Fruit fly (Drosophila melanogaster) S2 (cell line): Measurements from ENCODE around the gene promL.

Experiments
- CG8478 ChIP-seq: fragments of >200 bp; optimal IDR thresholded peaks from 2 replicates; lab custom pipeline; 2018
- CTCF ChIP-seq, 2 experiments: fragments of >200 bp; optimal IDR thresholded peaks; 2 replicates each; lab custom pipeline; 2018

promL gene

DNA sequence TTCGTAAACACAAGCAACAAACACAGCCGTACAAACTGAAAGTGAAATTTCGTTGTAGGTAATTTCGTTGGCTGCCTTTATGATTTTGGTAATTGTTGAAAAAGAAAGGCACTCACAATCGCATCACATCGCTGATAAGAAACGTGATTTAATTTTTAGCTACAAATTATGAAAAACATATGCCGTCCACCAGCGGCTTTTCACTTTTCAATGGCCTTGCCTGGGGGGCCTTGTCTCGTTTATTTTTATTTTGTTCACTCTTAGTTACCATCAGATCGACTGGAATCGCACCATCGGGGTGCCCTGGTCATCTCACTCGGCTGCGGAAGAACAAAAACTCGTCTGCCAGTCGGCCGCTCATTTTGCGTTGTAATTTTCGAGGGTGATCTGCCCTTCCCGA lies 18.6 kb downstream of the promL start:
- no peak for TF ChIP-seq CTCF (optimal IDR thresholded peaks at IDR 0.05; lab: Kevin White, UChicago)

DNA sequence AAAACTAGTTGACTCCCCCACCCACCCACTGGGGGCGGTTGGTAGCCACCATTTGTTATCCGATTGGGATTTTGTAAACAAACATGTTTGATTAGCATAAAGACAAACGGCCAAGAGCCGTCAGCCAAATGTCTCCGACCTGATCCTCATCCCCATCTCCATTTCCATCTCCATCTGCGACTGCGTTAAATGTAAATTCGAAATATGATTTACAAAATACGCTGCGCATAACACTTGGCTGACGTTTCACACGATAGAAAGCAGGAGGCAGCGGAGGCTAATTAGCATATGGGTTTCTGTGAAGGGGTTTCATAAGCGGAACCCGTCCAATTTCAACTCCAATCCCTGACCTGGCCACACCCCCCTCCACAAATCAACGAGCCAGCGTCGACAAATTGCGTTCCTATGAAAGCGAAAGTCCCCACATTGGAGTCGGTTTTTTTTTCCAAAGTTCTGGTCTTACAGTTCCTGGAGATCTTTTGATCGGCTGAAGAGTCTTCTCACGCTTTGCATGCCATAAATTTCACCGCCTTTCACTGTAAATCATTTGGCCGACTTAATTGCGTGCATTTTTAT lies 19.4 kb downstream of the promL start:
- TF ChIP-seq CG8478 (lab: Kevin White, UChicago) (no peak), CTCF (optimal IDR thresholded peaks at IDR 0.05; lab: Kevin White, UChicago) (no peak)

dm6 chr3L:3106908-3107821 lies 20.4 kb downstream of the promL start, which contains the start of gene Cht7:
TSS of gene Cht7 (minus strand) at chr3L:3106958.
- no peak for TF ChIP-seq CG8478 (lab: Kevin White, UChicago)
- no peak for TF ChIP-seq CTCF (optimal IDR thresholded peaks at IDR 0.05; lab: Kevin White, UChicago)

- TF ChIP-seq CG8478 (lab: Kevin White, UChicago) (no peak), CTCF (optimal IDR thresholded peaks at IDR 0.05; lab: Kevin White, UChicago) (no peak)
Observed at dm6 chr3L:3106146-3106545, 21.4 kb downstream of the promL start.

DNA sequence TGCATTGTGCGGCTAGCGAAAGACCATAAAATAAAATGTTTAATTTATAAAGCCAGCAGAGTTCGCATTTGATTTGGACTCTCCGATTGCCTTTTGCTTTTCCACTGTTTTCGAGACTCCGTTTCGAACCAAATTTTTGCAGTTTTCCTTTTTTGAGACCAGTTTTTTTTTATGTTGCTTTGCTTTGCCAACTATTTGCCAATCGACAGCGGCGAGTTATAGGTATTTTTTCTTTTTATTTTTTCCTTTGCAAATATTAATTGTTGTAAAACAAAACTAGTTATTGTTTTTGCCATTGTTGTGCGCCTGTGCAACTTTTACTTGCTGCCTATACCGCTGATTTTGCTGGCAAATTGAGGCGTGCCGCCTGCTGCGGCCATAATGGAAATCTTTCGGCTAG lies 22.0 kb downstream of the promL start:
- TF ChIP-seq CTCF (optimal IDR thresholded peaks at IDR 0.05; lab: Kevin White, UChicago): no peak
- TF ChIP-seq CG8478 (lab: Kevin White, UChicago): no peak

DNA sequence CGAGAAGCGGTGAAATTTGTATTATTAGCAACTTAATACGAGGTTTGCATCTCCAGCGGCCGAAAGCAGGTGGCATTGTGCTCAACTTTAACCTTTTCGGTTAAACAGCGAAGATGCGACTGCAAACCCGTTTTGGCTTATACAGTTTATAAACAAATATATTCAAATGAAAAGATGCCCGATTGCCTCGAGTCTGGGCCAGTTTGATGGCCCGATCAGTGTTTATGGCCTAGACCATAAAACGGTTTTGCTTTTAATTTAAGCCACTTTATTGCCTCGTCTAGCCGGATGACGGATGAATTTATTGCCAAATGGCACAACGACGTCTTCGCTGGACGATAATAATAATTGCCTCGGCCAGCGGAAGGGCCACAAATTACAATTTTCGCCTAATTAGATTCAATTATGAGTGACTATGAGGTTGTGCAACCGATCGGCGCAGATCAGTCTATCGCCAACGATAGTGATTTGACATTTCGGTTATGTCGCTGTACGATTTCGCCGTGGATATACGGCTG lies 25.0 kb downstream of the promL start:
- TF ChIP-seq CTCF (optimal IDR thresholded peaks at IDR 0.05; lab: Kevin White, UChicago) (no peak), CG8478 (lab: Kevin White, UChicago) (no peak)

- TF ChIP-seq CTCF (optimal IDR thresholded peaks at IDR 0.05; lab: Kevin White, UChicago) (no peak), CG8478 (lab: Kevin White, UChicago) (no peak)
Observed at dm6 chr3L:3101157-3101556, 26.4 kb downstream of the promL start.

dm6 chr3L:3098778-3099429 lies 28.6 kb downstream of the promL start:
- TF ChIP-seq CG8478 (lab: Kevin White, UChicago): no peak
- no peak for TF ChIP-seq CTCF (optimal IDR thresholded peaks at IDR 0.05; lab: Kevin White, UChicago)

DNA sequence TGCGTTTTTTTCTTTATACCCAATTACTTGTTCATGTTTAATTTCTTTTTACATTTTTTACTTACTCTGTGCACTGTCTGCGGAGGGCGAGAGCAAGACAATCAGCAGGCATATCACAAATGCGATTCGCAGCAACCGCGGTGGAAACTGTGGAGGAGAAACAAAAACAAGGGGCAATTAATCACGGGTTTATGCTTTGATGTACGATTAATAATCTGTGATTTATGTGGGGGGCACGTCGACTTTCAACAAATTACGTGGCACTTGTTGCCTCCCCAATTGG lies 30.0 kb downstream of the promL start:
- TF ChIP-seq CTCF (optimal IDR thresholded peaks at IDR 0.05; lab: Kevin White, UChicago): no peak
- TF ChIP-seq CG8478 (lab: Kevin White, UChicago): no peak

DNA sequence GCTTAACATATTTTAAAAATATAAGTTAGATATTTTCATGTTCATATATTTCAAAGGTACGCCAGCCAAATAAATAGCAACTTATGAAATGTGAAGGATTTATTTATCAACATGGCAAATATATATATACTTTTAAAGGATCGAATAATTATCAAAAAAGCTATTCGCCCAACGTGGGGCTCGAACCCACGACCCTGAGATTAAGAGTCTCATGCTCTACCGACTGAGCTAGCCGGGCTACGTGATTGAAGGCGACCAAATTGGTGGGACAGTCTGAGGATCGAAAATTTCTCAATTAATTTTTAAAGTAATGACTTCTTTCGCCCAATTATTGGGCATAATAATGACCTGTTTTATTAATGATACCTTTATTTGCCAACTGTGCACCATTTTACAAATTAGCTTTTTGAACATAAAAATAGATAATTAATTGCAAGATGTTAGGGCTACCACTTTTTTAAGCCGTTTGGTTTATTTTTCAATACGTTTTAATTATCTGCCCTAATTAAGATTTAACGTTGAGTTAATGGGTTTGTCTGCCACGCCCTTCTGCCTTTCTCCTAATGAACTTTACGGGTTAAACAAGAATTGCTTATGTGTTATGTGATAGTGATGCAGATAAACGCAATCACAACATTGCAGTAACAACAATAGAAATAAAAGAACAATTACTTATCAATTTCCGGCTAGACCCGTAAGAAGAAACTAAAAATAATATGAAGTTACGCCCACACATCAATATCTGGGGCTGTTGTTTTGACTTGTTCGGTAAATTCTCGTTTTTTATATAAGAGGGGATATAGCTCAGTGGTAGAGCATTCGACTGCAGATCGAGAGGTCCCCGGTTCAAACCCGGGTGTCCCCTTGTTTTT lies 30.6 kb downstream of the promL start:
- TF ChIP-seq CG8478 (lab: Kevin White, UChicago) (no peak), CTCF (optimal IDR thresholded peaks at IDR 0.05; lab: Kevin White, UChicago) (no peak)

dm6 chr3L:3096073-3096725 lies 31.3 kb downstream of the promL start:
- no peak for TF ChIP-seq CG8478 (lab: Kevin White, UChicago)
- TF ChIP-seq CTCF (optimal IDR thresholded peaks at IDR 0.05; lab: Kevin White, UChicago): no peak

dm6 chr3L:3095590-3095989 lies 31.9 kb downstream of the promL start:
- TF ChIP-seq CTCF (optimal IDR thresholded peaks at IDR 0.05; lab: Kevin White, UChicago): no peak
- no peak for TF ChIP-seq CG8478 (lab: Kevin White, UChicago)

DNA sequence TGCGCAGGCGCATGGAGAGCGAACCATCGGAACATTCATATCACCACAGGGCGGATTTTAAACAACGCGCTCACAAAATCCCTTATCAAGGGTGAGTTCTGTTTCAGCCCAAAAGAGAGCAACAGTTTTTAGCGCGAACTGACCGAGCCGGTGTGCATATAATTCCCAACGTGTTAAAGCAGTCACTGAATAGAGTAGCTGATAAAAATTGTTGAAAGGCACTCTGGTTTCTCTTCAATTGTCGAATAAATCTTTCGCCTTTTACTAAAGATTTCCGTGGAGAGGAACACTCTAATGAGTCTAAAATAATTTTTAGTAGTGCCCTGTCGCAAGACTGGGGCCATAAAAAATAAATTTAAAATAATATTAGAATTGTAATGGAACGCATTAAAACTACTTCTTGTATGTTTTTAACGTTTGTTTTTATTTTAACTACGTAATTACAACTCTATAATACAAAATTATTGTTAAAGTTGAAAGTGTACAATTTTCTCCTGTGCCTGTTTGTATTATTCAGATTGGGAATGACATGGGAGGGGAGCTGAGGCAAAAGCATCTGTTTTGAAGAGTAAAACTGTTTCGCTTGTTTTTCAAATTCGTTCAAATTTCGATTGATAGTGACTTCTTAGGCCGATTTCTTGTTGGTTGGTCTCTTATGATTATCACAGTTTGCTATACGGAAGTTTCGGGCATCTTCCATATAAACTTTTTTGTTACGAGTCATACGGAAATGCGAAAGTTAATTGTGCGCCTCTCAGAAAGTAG lies 36.8 kb downstream of the promL start:
- no peak for TF ChIP-seq CG8478 (lab: Kevin White, UChicago)
- no peak for TF ChIP-seq CTCF (optimal IDR thresholded peaks at IDR 0.05; lab: Kevin White, UChicago)
